Worm (Caenorhabditis elegans) whole organism, early embryonic: ENCODE data around the gene K07H8.12.

Source experiments
- B0310.2 ChIP-seq: sonication (generic microtip); optimal IDR thresholded peaks from 2 replicates; lab custom pipeline; 2016; ENCODE audit warnings: mild to moderate bottlenecking, missing genetic modification characterization, missing compliant biosample characterization
- F13C5.2 ChIP-seq: sonication (generic microtip); optimal IDR thresholded peaks from 2 replicates; lab custom pipeline; 2017; ENCODE audit warnings: mild to moderate bottlenecking, missing genetic modification characterization, inconsistent platforms, missing compliant biosample characterization
- aly-1 ChIP-seq: sonication (generic microtip); optimal IDR thresholded peaks from 2 replicates; lab custom pipeline; 2016; ENCODE audit warnings: missing genetic modification characterization, missing compliant biosample characterization
- ama-1 ChIP-seq: fragments of 150-350 bp; optimal IDR thresholded peaks from 2 replicates; lab custom pipeline; 2014
- ceh-13 ChIP-seq: fragments of 200-800 bp; sonication (Bioruptor generic); optimal IDR thresholded peaks from 2 replicates; lab custom pipeline; 2018; ENCODE audit warnings: mild to moderate bottlenecking, missing genetic modification characterization, missing compliant biosample characterization
- ceh-36 ChIP-seq: sonication (generic microtip); optimal IDR thresholded peaks from 2 replicates; lab custom pipeline; 2016; ENCODE audit warnings: missing genetic modification characterization, inconsistent platforms, missing compliant biosample characterization
- ets-7 ChIP-seq: sonication (generic microtip); optimal IDR thresholded peaks from 2 replicates; lab custom pipeline; 2016; ENCODE audit warnings: missing genotype, missing genetic modification characterization, missing compliant biosample characterization
- flt-1 ChIP-seq: fragments of 200-800 bp; sonication (Bioruptor generic); IDR thresholded peaks from 2 replicates; pipeline ENCODE4 v1.3.6; 2022; ENCODE audit warnings: missing genetic modification characterization, missing compliant biosample characterization
- hmbx-1 ChIP-seq: sonication (generic microtip); optimal IDR thresholded peaks from 2 replicates; lab custom pipeline; 2016; ENCODE audit warnings: mild to moderate bottlenecking, missing genetic modification characterization, missing compliant biosample characterization
- hmg-4 ChIP-seq: fragments of 200-800 bp; sonication (Bioruptor generic); optimal IDR thresholded peaks from 2 replicates; lab custom pipeline; 2018; ENCODE audit warnings: mild to moderate bottlenecking, missing genetic modification characterization, missing compliant biosample characterization
- hnd-1 ChIP-seq: sonication (generic microtip); optimal IDR thresholded peaks from 2 replicates; lab custom pipeline; 2016; ENCODE audit warnings: missing genetic modification characterization, missing compliant biosample characterization
- pes-1 ChIP-seq: fragments of 200-800 bp; sonication (Bioruptor generic); IDR thresholded peaks from 2 replicates; pipeline ENCODE4 v1.3.6; 2022; ENCODE audit warnings: missing genetic modification reagents, missing genetic modification characterization, missing compliant biosample characterization
- scrt-1 ChIP-seq: fragments of 200-800 bp; sonication (Bioruptor generic); IDR thresholded peaks from 2 replicates; pipeline ENCODE4 v1.3.6; 2022; ENCODE audit warnings: missing genetic modification characterization, missing compliant biosample characterization
- sea-1 ChIP-seq: fragments of 200-800 bp; sonication (Bioruptor generic); conservative IDR thresholded peaks from 2 replicates; pipeline ENCODE4 v1.3.6; 2022; ENCODE audit warnings: missing genetic modification characterization, missing compliant biosample characterization
- tbx-11 ChIP-seq: fragments of 200-800 bp; sonication (Bioruptor generic); IDR thresholded peaks from 2 replicates; pipeline ENCODE4 v1.3.6; 2022; ENCODE audit warnings: missing genetic modification characterization, missing compliant biosample characterization
- tbx-37 ChIP-seq: fragments of 200-800 bp; sonication (Bioruptor generic); conservative IDR thresholded peaks from 2 replicates; pipeline ENCODE4 v1.3.6; 2022; ENCODE audit warnings: missing genetic modification reagents, missing genetic modification characterization, missing compliant biosample characterization
- tra-4 ChIP-seq: sonication (generic microtip); optimal IDR thresholded peaks from 2 replicates; lab custom pipeline; 2017; ENCODE audit warnings: missing genetic modification characterization, missing compliant biosample characterization

The K07H8.12 gene

DNA sequence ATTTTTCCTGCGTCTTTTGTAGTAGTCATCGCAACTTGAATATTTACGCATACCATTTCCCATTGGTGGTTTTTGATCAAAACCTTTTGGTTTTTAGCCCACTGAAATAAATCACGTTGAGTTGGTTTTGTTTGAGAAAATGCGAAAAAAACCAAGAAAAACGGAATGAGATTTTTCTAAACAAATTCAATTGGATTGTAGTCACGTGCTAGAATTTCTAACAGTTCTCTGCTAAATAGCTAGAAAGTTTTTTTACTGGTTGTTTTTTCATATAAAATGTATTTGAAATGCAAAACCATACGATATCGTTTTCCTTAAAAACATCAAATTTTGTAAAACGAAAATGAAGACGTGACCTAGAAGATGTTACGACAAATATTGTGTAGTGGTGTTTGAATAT is at the start of gene K07H8.12:
TSS of gene K07H8.12 (minus strand) at position 101 of the 400 bp plus-strand sequence.
- TF ChIP-seq ets-7 (tag; lab: Kevin White, UChicago): no peak
- TF ChIP-seq aly-1: no peak
- no peak for TF ChIP-seq F13C5.2 (tag; lab: Kevin White, UChicago)
- no peak for TF ChIP-seq tbx-37

DNA sequence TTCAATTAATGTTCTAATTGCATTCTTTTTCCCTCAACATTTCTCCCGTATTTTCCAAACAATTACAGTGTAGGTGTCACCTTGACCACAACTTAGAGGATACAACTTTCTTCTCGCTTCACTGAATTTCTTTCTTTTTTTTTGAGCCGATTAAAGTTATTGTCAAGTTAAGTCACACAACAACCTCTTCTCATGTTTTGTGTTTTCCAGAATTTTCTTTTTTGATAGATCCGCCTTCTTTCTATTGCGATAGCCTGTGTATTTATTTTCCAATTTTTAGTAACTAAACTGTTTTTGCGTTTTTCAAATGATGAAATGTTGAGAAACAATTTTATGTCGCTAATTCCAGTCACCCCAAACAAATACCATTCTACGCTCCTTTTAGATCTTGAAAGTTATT is 49.2 kb upstream of the K07H8.12 start, which contains the start of gene F35H10.3:
TSS of gene F35H10.3 (plus strand) at position 301 of the 400 bp plus-strand sequence.
- TF ChIP-seq sea-1 (GFP tag; lab: Robert Waterston, UW) (no peak), hmg-4 (no peak), pes-1 (GFP tag; lab: Robert Waterston, UW) (no peak), tbx-37 (no peak), hnd-1 (tag; lab: Kevin White, UChicago) (no peak), aly-1 (no peak)

DNA sequence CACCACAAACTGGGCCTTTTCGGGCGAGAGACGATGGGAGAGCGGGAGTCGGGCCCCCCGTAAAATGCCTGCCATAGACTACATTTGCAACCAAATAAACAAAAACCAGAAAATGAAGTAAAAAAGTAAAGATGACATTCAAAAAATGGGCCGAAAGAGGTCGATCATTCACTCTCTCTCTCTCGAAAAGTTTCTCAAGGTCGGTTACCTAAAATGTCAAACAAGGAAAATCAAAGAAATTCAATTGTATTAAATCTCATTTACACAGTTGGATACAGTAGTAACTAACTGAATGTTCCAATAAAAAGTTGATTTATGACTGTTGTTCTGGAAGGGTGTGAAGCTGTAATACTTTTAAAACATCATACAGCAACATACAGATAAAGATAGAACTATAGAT is 42.3 kb upstream of the K07H8.12 start:
- TF ChIP-seq hmbx-1 (tag; lab: Kevin White, UChicago) (no peak), pes-1 (GFP tag; lab: Robert Waterston, UW) (no peak), ets-7 (tag; lab: Kevin White, UChicago) (no peak), hnd-1 (tag; lab: Kevin White, UChicago) (no peak), F13C5.2 (tag; lab: Kevin White, UChicago) (no peak), scrt-1 (GFP tag; lab: Robert Waterston, UW) (no peak), ama-1 (lab: Kevin White, UChicago) (no peak), tra-4 (tag; lab: Kevin White, UChicago) (no peak), ceh-36 (no peak), sea-1 (GFP tag; lab: Robert Waterston, UW) (no peak)

DNA sequence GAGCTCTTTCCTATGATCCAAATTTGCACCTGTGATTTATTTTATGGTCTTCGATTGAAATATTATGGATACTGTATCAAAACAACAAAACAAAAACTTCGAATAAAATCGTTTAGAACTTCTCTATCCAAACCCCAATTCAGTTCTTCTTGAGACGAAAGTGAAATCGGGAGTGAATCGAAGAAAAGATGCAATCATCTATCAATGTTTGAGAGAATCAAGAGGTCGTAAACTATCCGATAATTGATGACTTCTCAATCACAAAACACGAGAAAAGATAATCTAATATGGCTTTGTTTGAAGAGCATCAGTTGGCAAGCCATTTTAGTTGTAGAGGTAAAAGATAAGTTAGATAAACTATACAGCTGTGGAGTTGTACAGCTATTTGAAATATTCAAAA is 41.3 kb upstream of the K07H8.12 start:
- TF ChIP-seq ceh-13 (GFP tag; lab: Kevin White, UChicago) (no peak), sea-1 (GFP tag; lab: Robert Waterston, UW) (no peak), ceh-36 (no peak), pes-1 (GFP tag; lab: Robert Waterston, UW) (no peak), tbx-37 (no peak), flt-1 (GFP tag; lab: Robert Waterston, UW) (no peak), tbx-11 (GFP tag; lab: Robert Waterston, UW) (no peak), F13C5.2 (tag; lab: Kevin White, UChicago) (no peak), ama-1 (lab: Kevin White, UChicago) (no peak), hnd-1 (tag; lab: Kevin White, UChicago) (no peak), scrt-1 (GFP tag; lab: Robert Waterston, UW) (no peak), hmbx-1 (tag; lab: Kevin White, UChicago) (no peak), ets-7 (tag; lab: Kevin White, UChicago) (no peak), B0310.2 (tag; lab: Kevin White, UChicago) (no peak), hmg-4 (no peak), tra-4 (tag; lab: Kevin White, UChicago) (no peak), aly-1 (no peak)

DNA sequence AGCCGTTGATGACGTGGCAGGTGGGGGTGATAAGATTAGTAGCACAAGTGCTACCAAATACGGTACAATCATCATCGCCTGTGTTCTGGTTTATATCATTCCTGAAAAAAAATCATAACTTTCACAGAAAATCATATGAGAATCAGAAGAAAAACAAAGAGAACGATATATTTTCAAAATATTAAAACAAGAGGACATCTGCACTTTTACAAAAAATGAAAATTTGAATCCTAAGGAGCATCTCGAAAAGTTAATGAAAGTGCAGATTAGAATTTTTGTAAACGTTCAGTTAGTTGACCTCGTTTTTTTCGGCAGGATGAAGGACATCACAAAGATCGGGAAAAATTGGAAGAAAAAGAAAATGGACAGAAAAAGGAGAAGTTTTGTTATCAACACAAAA is 36.3 kb upstream of the K07H8.12 start, which contains the start of gene F35H10.10:
TSS of gene F35H10.10 (minus strand) at position 101 of the 400 bp plus-strand sequence.
- no peak for TF ChIP-seq sea-1 (GFP tag; lab: Robert Waterston, UW)
- no peak for TF ChIP-seq tra-4 (tag; lab: Kevin White, UChicago)
- no peak for TF ChIP-seq pes-1 (GFP tag; lab: Robert Waterston, UW)

DNA sequence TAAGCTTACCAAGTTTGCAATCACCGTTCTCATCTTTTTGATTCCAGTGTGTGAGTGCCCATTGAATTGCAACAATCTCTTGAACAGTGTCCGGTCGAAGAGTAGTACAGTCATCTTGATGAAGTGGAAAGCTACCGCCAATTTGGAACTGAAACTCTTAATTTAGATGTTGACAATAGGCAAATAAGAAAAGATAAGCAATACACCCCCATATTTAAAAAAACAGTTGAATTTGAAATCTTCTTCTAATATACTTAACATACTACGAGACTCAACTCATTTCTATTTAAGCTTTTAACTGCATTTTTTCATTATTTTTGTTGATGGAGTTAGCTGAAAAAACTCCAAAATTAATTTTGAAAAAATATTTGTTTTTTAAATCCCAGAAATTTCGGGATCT is 35.6 kb upstream of the K07H8.12 start:
- no peak for TF ChIP-seq F13C5.2 (tag; lab: Kevin White, UChicago)

DNA sequence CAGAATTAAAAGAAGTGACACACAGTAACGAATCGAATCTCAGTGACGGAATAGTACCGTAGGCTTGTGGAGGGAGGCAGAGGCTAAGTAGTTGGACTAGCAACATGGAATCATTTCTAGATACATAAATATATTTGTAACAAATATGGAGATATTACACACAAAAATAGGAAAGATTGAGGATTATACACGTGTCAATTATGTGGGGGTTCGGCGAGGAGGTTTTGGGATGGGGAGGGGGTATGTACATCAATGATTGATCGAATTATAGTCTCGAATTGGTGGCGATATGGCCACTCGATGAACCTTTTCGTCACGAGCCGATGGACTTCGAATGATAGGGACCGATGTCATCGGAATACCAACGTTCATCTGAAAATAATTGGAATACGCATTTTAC is 30.9 kb upstream of the K07H8.12 start:
- no peak for TF ChIP-seq hmbx-1 (tag; lab: Kevin White, UChicago)
- TF ChIP-seq B0310.2 (tag; lab: Kevin White, UChicago): no peak
- TF ChIP-seq scrt-1 (GFP tag; lab: Robert Waterston, UW): no peak
- no peak for TF ChIP-seq ama-1 (lab: Kevin White, UChicago)
- TF ChIP-seq tra-4 (tag; lab: Kevin White, UChicago): no peak
- no peak for TF ChIP-seq hmg-4
- TF ChIP-seq flt-1 (GFP tag; lab: Robert Waterston, UW): no peak
- TF ChIP-seq ets-7 (tag; lab: Kevin White, UChicago): no peak
- no peak for TF ChIP-seq ceh-13 (GFP tag; lab: Kevin White, UChicago)
- no peak for TF ChIP-seq tbx-37

DNA sequence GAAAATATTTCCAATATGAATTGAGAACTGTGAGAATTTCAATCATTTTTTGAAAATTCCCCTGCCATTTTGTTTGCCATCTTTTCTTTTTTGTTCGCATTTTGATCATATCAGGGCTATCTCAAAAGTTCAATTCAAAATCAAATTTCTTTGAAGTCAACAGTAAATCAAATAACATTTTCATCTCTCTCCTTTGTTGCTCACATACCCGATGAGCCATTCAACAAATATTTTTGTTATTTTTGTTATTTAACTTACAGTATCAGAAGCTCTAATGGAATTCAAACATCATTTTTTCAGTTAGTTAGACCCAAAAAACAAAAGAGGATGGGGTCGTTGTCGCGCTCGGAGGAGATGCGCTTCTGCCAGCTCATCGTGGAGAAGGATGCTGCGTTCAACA is 27.2 kb upstream of the K07H8.12 start, which contains the start of gene vha-5:
TSS of gene vha-5 (plus strand) at position 301 of the 400 bp plus-strand sequence.
- no peak for TF ChIP-seq tra-4 (tag; lab: Kevin White, UChicago)

DNA sequence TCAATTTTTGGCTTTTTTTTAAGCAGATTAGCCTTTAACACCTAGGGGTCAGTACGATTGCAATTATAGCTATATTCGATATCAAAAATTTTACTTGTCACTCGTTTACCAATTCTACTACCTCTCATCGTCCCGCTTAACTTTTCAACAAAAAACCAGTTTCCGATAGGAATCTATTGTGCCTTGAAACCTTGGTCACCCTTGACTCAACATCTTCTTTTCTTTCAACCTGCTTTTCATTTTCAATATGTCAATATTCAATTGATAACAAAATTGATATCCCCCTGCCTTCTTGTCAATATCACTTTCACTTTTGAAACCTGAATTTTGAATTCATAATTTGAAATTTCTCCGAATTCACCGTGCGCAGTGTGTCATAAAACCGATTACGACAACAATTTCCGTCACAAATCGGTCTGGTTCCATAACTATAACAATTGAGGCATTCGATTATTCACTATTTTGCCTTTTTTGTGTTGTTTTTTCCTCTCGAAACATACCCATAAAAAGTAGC is 26.2 kb upstream of the K07H8.12 start:
- TF ChIP-seq B0310.2 (tag; lab: Kevin White, UChicago) (no peak), aly-1 (no peak), tbx-37 (no peak), tra-4 (tag; lab: Kevin White, UChicago) (no peak), scrt-1 (GFP tag; lab: Robert Waterston, UW) (no peak), hmbx-1 (tag; lab: Kevin White, UChicago) (no peak), ama-1 (lab: Kevin White, UChicago) (no peak), ceh-36 (no peak), tbx-11 (GFP tag; lab: Robert Waterston, UW) (no peak), ceh-13 (GFP tag; lab: Kevin White, UChicago) (no peak), hmg-4 (no peak), pes-1 (GFP tag; lab: Robert Waterston, UW) (no peak), ets-7 (tag; lab: Kevin White, UChicago) (no peak), flt-1 (GFP tag; lab: Robert Waterston, UW) (no peak), F13C5.2 (tag; lab: Kevin White, UChicago) (no peak), sea-1 (GFP tag; lab: Robert Waterston, UW) (no peak)
